2 worm cellular contexts compared by ENCODE assay signal in genomic region chrIV:5821997-5822396, ce11.
TF ChIP-seq lines count a peak whose summit lies in the region.

No protein-coding gene starts in this region.

TF ChIP-seq in whole organism, L1 larva, 84 proteins besides CTCF, POLR2A, EP300 and RAD21 (continued from another document):
- no peak for TF ChIP-seq aly-2 (tag; optimal IDR thresholded peaks at IDR 0.05; lab: Kevin White, UChicago)
- TF ChIP-seq pax-3 (tag; optimal IDR thresholded peaks at IDR 0.05; lab: Kevin White, UChicago) = no peak
- no peak for TF ChIP-seq ets-5 (GFP tag; IDR thresholded peaks at IDR 0.05; lab: Robert Waterston, UW)
- no peak for TF ChIP-seq ama-1 (optimal IDR thresholded peaks at IDR 0.05; lab: Kevin White, UChicago)
- peak; percentile 80 for TF ChIP-seq lin-14 (GFP tag; optimal IDR thresholded peaks at IDR 0.05; lab: Kevin White, UChicago)
- TF ChIP-seq rnt-1 (tag; optimal IDR thresholded peaks at IDR 0.05; lab: Kevin White, UChicago) = no peak
- TF ChIP-seq ceh-82 (tag; optimal IDR thresholded peaks at IDR 0.05; lab: Kevin White, UChicago) = no peak
- peak in 1 of 3 experiments; percentile 16 for TF ChIP-seq dpl-1 (GFP tag; optimal IDR thresholded peaks at IDR 0.05; lab: Kevin White, UChicago)
- TF ChIP-seq nhr-237 (tag; optimal IDR thresholded peaks at IDR 0.05; lab: Kevin White, UChicago) = peak; percentile 4
- TF ChIP-seq egl-13 (tag; optimal IDR thresholded peaks at IDR 0.05; lab: Kevin White, UChicago) = no peak
- peak; percentile 35 for TF ChIP-seq nhr-20 (tag; optimal IDR thresholded peaks at IDR 0.05; lab: Kevin White, UChicago)
- no peak for TF ChIP-seq sox-4 (tag; optimal IDR thresholded peaks at IDR 0.05; lab: Kevin White, UChicago)
- TF ChIP-seq nhr-85 (tag; lab: Kevin White, UChicago) = peak; percentile 15
- TF ChIP-seq hlh-4 (tag; optimal IDR thresholded peaks at IDR 0.05; lab: Kevin White, UChicago) = no peak
- TF ChIP-seq hpl-2 (GFP tag; optimal IDR thresholded peaks at IDR 0.05; lab: Kevin White, UChicago) = no peak
- TF ChIP-seq tbx-2 (tag; optimal IDR thresholded peaks at IDR 0.05; lab: Kevin White, UChicago) = peak; percentile 57
- no peak for TF ChIP-seq grh-1 (GFP tag; IDR thresholded peaks at IDR 0.05; lab: Robert Waterston, UW)
- no peak for TF ChIP-seq unc-62 (GFP tag; optimal IDR thresholded peaks at IDR 0.05; lab: Kevin White, UChicago)

TF ChIP-seq in whole organism, L3 larva, 47 proteins besides CTCF, POLR2A, EP300 and RAD21 (continued from another document):
- TF ChIP-seq nhr-11 (tag; optimal IDR thresholded peaks at IDR 0.05; lab: Kevin White, UChicago) (no peak), ceh-16 (tag; optimal IDR thresholded peaks at IDR 0.05; lab: Kevin White, UChicago) (no peak), elt-1 (tag; optimal IDR thresholded peaks at IDR 0.05; lab: Kevin White, UChicago) (no peak)
